Fruit fly (Drosophila melanogaster): ENCODE data around the gene Remo.

The Remo gene

dm6 chrX:13319376-13319883 is 31.6 kb downstream of the Remo start (continued):
- no peak for TF ChIP-seq sob (GFP tag; IDR thresholded peaks at IDR 0.05)
- TF ChIP-seq gem (tag; optimal IDR thresholded peaks at IDR 0.05), result peak; percentile 61
- no peak for TF ChIP-seq bowl (GFP tag; IDR thresholded peaks at IDR 0.05)
- peak; percentile 20 for TF ChIP-seq CG17829 (tag; optimal IDR thresholded peaks at IDR 0.05)
- TF ChIP-seq kni (GFP tag; optimal IDR thresholded peaks at IDR 0.05), result peak; percentile 32
- no peak for TF ChIP-seq Aef1 (GFP tag; IDR thresholded peaks at IDR 0.05)
- peak; percentile 31 for TF ChIP-seq CG10267 (tag; optimal IDR thresholded peaks at IDR 0.05)
- TF ChIP-seq Rfx (GFP tag; IDR thresholded peaks at IDR 0.05), result 0 out of 2 replicates have a peak, but pooled peaks have one; percentile 14
- TF ChIP-seq corto (GFP tag; optimal IDR thresholded peaks at IDR 0.05), result no peak
- TF ChIP-seq HLHmδ (GFP tag; optimal IDR thresholded peaks at IDR 0.05), result no peak
- TF ChIP-seq CkIIα-i1 (GFP tag; IDR thresholded peaks at IDR 0.05), result no peak
- no peak for TF ChIP-seq CG4360 (GFP tag; IDR thresholded peaks at IDR 0.05)
- no peak for TF ChIP-seq vvl (GFP tag; IDR thresholded peaks at IDR 0.05)
- no peak for TF ChIP-seq HLH3B (GFP tag; IDR thresholded peaks at IDR 0.05)

- TF ChIP-seq CG2678 (tag; optimal IDR thresholded peaks at IDR 0.05) (peak; percentile 70), CG10321 (GFP tag; IDR thresholded peaks at IDR 0.05) (no peak), CG32772 (GFP tag; IDR thresholded peaks at IDR 0.05) (no peak), Med (GFP tag) (peak; percentile 43), CG13287 (GFP tag; IDR thresholded peaks at IDR 0.05; ENCODE audit: partially characterized antibody) (peak; percentile 33; the same call in 1 of the 2 replicates), gem (tag; optimal IDR thresholded peaks at IDR 0.05) (peak; percentile 67), nmo (GFP tag; optimal IDR thresholded peaks at IDR 0.05) (peak; percentile 29), CG7839 (tag; optimal IDR thresholded peaks at IDR 0.05) (peak; percentile 63), z (GFP tag; IDR thresholded peaks at IDR 0.05) (no peak), CG15269 (tag; optimal IDR thresholded peaks at IDR 0.05) (peak; percentile 19), cas (GFP tag; IDR thresholded peaks at IDR 0.05) (no peak), CG8388 (GFP tag; optimal IDR thresholded peaks at IDR 0.05) (peak; percentile 26), ind (GFP tag; optimal IDR thresholded peaks at IDR 0.05) (peak; percentile 37), Nf-YC (tag; optimal IDR thresholded peaks at IDR 0.05) (no peak), CG13624 (GFP tag; optimal IDR thresholded peaks at IDR 0.05) (no peak), ham (GFP tag; IDR thresholded peaks at IDR 0.05) (no peak), CG9437 (GFP tag; optimal IDR thresholded peaks at IDR 0.05) (peak; percentile 53), CG18262 (tag; optimal IDR thresholded peaks at IDR 0.05) (peak; percentile 48), PHDP (tag; optimal IDR thresholded peaks at IDR 0.05) (peak; percentile 49), CG14860 (GFP tag; IDR thresholded peaks at IDR 0.05; ENCODE audit: partially characterized antibody) (no peak), grau (tag; optimal IDR thresholded peaks at IDR 0.05) (peak; percentile 66), CG10147 (GFP tag; optimal IDR thresholded peaks at IDR 0.05) (peak; percentile 28), HLH3B (GFP tag; IDR thresholded peaks at IDR 0.05) (no peak), unpg (GFP tag; optimal IDR thresholded peaks at IDR 0.05) (peak; percentile 25), Xbp1 (GFP tag; optimal IDR thresholded peaks at IDR 0.05) (peak; percentile 40), CG11696 (GFP tag; IDR thresholded peaks at IDR 0.05) (no peak), az2 (GFP tag; optimal IDR thresholded peaks at IDR 0.05) (peak; percentile 41), CG12391 (tag; optimal IDR thresholded peaks at IDR 0.05) (peak; percentile 35), run (tag; optimal IDR thresholded peaks at IDR 0.05) (no peak), CG1602 (GFP tag; optimal IDR thresholded peaks at IDR 0.05) (peak; percentile 0), bsh (GFP tag; optimal IDR thresholded peaks at IDR 0.05) (peak in 1 of 2 experiments; percentile 1), CG2120 (GFP tag; optimal IDR thresholded peaks at IDR 0.05) (peak; percentile 49), CG17361 (GFP tag; IDR thresholded peaks at IDR 0.05) (peak; percentile 68; the same call in 2 of the 3 replicates), esg (GFP tag; conservative IDR thresholded peaks at IDR 0.05) (no peak), CG7928 (GFP tag; optimal IDR thresholded peaks at IDR 0.05) (no peak), crp (GFP tag; optimal IDR thresholded peaks at IDR 0.05) (no peak)
Measured at dm6 chrX:13320697-13321445, 33.0 kb downstream of the Remo start.
